Fruit fly (Drosophila melanogaster) whole organism, embryonic: ENCODE measurements around the gene Fbw5.

Experiments used
- Abd-B ChIP-seq: fragments of 200-800 bp; sonication (Bioruptor generic); optimal IDR thresholded peaks from 2 replicates; lab custom pipeline; 2018; ENCODE audit warnings: missing biosample characterization, mild to moderate bottlenecking, missing genetic modification characterization, moderate library complexity
- Atf6 ChIP-seq: fragments of 200-800 bp; sonication (Bioruptor generic); IDR thresholded peaks from 2 replicates; pipeline ENCODE4 v1.3.6; 2022; ENCODE audit warnings: missing biosample characterization, missing genetic modification characterization
- Bteb2 ChIP-seq: fragments of 200-800 bp; sonication (Bioruptor generic); optimal IDR thresholded peaks from 2 replicates; lab custom pipeline; 2016; ENCODE audit warnings: missing biosample characterization, missing genetic modification characterization
- C15 ChIP-seq: fragments of 200-800 bp; sonication (Bioruptor generic); IDR thresholded peaks from 3 replicates; pipeline ENCODE4 v1.3.6; 2022; ENCODE audit warnings: missing biosample characterization, missing genetic modification characterization
- CG10543 ChIP-seq: fragments of 200-800 bp; sonication (Bioruptor generic); optimal IDR thresholded peaks from 3 replicates; lab custom pipeline; 2017; ENCODE audit warnings: missing biosample characterization, mild to moderate bottlenecking, missing genetic modification characterization, moderate library complexity
- CG10959 ChIP-seq: fragments of 200-800 bp; sonication (Bioruptor generic); IDR thresholded peaks from 2 replicates; pipeline ENCODE4 v1.3.6; 2022; ENCODE audit warnings: missing biosample characterization, missing genetic modification characterization
- CG11085 ChIP-seq: fragments of 200-800 bp; sonication (Bioruptor generic); IDR thresholded peaks from 2 replicates; pipeline ENCODE4 v1.3.6; 2022; ENCODE audit warnings: missing biosample characterization, missing genetic modification characterization
- CG11456 ChIP-seq: fragments of 200-800 bp; sonication (Bioruptor generic); IDR thresholded peaks from 3 replicates; pipeline ENCODE4 v1.3.6; 2022; ENCODE audit warnings: missing biosample characterization, missing genetic modification characterization
- CG1233 ChIP-seq: fragments of 200-800 bp; sonication (Bioruptor generic); optimal IDR thresholded peaks from 4 replicates; lab custom pipeline; 2018; ENCODE audit warnings: missing biosample characterization, mild to moderate bottlenecking, missing genetic modification characterization
- CG13624 ChIP-seq: fragments of 200-800 bp; sonication (Bioruptor generic); optimal IDR thresholded peaks from 2 replicates; lab custom pipeline; 2016; ENCODE audit warnings: missing biosample characterization, missing genetic modification characterization
- CG13775 ChIP-seq: fragments of 200-800 bp; sonication (Bioruptor generic); optimal IDR thresholded peaks from 3 replicates; lab custom pipeline; 2017; ENCODE audit warnings: missing biosample characterization, mild to moderate bottlenecking, missing genetic modification characterization
- CG14965 ChIP-seq: fragments of 200-800 bp; sonication (Bioruptor generic); optimal IDR thresholded peaks from 2 replicates; lab custom pipeline; 2016; ENCODE audit warnings: missing biosample characterization, missing genetic modification characterization, borderline replicate concordance
- CG15514 ChIP-seq: fragments of 200-800 bp; sonication (Bioruptor generic); optimal IDR thresholded peaks from 3 replicates; lab custom pipeline; 2017; ENCODE audit warnings: missing biosample characterization, missing genetic modification characterization, mild to moderate bottlenecking, moderate library complexity, missing genetic modification reagents
- CG17912 ChIP-seq: fragments of 200-800 bp; sonication (Bioruptor generic); optimal IDR thresholded peaks from 2 replicates; lab custom pipeline; 2018; ENCODE audit warnings: missing biosample characterization, mild to moderate bottlenecking, missing genetic modification characterization
- CG31365 ChIP-seq: fragments of 200-800 bp; sonication (Bioruptor generic); optimal IDR thresholded peaks from 2 replicates; lab custom pipeline; 2018; ENCODE audit warnings: missing biosample characterization, mild to moderate bottlenecking, missing genetic modification characterization
- CG4424 ChIP-seq: fragments of 200-800 bp; sonication (Bioruptor generic); optimal IDR thresholded peaks from 3 replicates; lab custom pipeline; 2016; ENCODE audit warnings: missing biosample characterization, missing genetic modification characterization
- CG6175 ChIP-seq: fragments of 200-800 bp; sonication (Bioruptor generic); IDR thresholded peaks from 3 replicates; pipeline ENCODE4 v1.3.6; 2022; ENCODE audit warnings: missing biosample characterization, missing genetic modification characterization
- CG6654 ChIP-seq: fragments of 200-800 bp; sonication (Bioruptor generic); optimal IDR thresholded peaks from 2 replicates; lab custom pipeline; 2017; ENCODE audit warnings: missing biosample characterization, mild to moderate bottlenecking, missing genetic modification characterization
- CG6765 ChIP-seq: fragments of 200-800 bp; sonication (Bioruptor generic); optimal IDR thresholded peaks from 3 replicates; lab custom pipeline; 2017; ENCODE audit warnings: missing biosample characterization, mild to moderate bottlenecking, missing genetic modification characterization
- CG9932 ChIP-seq: fragments of 200-800 bp; sonication (Bioruptor generic); IDR thresholded peaks from 2 replicates; pipeline ENCODE4 v1.3.6; 2022; ENCODE audit warnings: missing biosample characterization, missing genetic modification characterization
- Doc3 ChIP-seq: fragments of 200-800 bp; sonication (Bioruptor generic); IDR thresholded peaks from 3 replicates; pipeline ENCODE4 v1.3.6; 2022; ENCODE audit warnings: missing biosample characterization, missing genetic modification characterization; ENCODE audit not compliant: partially characterized antibody
- HLH54F ChIP-seq: fragments of 200-800 bp; sonication (Bioruptor generic); optimal IDR thresholded peaks from 3 replicates; lab custom pipeline; 2016; ENCODE audit warnings: missing biosample characterization, missing genetic modification characterization
- Hmx ChIP-seq: fragments of 200-800 bp; sonication (Bioruptor generic); optimal IDR thresholded peaks from 2 replicates; lab custom pipeline; 2016; ENCODE audit warnings: missing biosample characterization, missing genetic modification characterization
- Hsf ChIP-seq: fragments of 200-800 bp; sonication (Bioruptor generic); optimal IDR thresholded peaks from 3 replicates; lab custom pipeline; 2016; ENCODE audit warnings: missing biosample characterization, missing genetic modification characterization
- Med ChIP-seq: fragments of 200-800 bp; sonication (Bioruptor generic); peaks from one replicate; lab custom pipeline; 2016; ENCODE audit warnings: missing biosample characterization, missing genetic modification characterization, mild to moderate bottlenecking, inconsistent platforms, moderate library complexity
- Side ChIP-seq: fragments of 200-800 bp; sonication (Bioruptor generic); optimal IDR thresholded peaks from 2 replicates; lab custom pipeline; 2016; ENCODE audit warnings: missing biosample characterization, missing genetic modification characterization
- Sox102F ChIP-seq: fragments of 200-800 bp; sonication (Bioruptor generic); optimal IDR thresholded peaks from 2 replicates; lab custom pipeline; 2018; ENCODE audit warnings: missing biosample characterization, mild to moderate bottlenecking, missing genetic modification characterization, moderate library complexity
- Ssrp ChIP-seq: fragments of 200-800 bp; sonication (Bioruptor generic); optimal IDR thresholded peaks from 2 replicates; lab custom pipeline; 2018; ENCODE audit warnings: missing biosample characterization, mild to moderate bottlenecking, missing genetic modification characterization, moderate library complexity
- ara ChIP-seq: fragments of 200-800 bp; sonication (Bioruptor generic); IDR thresholded peaks from 2 replicates; pipeline ENCODE4 v1.3.6; 2022; ENCODE audit warnings: missing biosample characterization, missing genetic modification characterization
- ato ChIP-seq: fragments of 200-800 bp; sonication (Bioruptor generic); IDR thresholded peaks from 2 replicates; pipeline ENCODE4 v1.3.6; 2022; ENCODE audit warnings: missing biosample characterization, missing genetic modification characterization; ENCODE audit not compliant: partially characterized antibody
- bab2 ChIP-seq: fragments of 200-800 bp; sonication (Bioruptor generic); optimal IDR thresholded peaks from 2 replicates; lab custom pipeline; 2016; ENCODE audit warnings: missing biosample characterization, missing genetic modification characterization
- bigmax ChIP-seq: fragments of 200-800 bp; sonication (Bioruptor generic); optimal IDR thresholded peaks from 2 replicates; lab custom pipeline; 2018; ENCODE audit warnings: missing biosample characterization, mild to moderate bottlenecking, missing genetic modification characterization
- cad ChIP-seq: fragments of >200 bp; optimal IDR thresholded peaks from 2 replicates; lab custom pipeline; 2017; ENCODE audit warnings: missing biosample characterization, missing genetic modification characterization
- crol ChIP-seq: fragments of 200-800 bp; sonication (Bioruptor generic); IDR thresholded peaks from 2 replicates; pipeline ENCODE4 v1.3.6; 2022; ENCODE audit warnings: missing biosample characterization, missing genetic modification characterization
- da ChIP-seq: fragments of 200-800 bp; sonication (Bioruptor generic); optimal IDR thresholded peaks from 2 replicates; lab custom pipeline; 2016; ENCODE audit warnings: missing biosample characterization, missing genetic modification characterization
- dmrt99B ChIP-seq: fragments of 200-800 bp; sonication (Bioruptor generic); optimal IDR thresholded peaks from 2 replicates; lab custom pipeline; 2018; ENCODE audit warnings: missing biosample characterization, mild to moderate bottlenecking, missing genetic modification characterization, moderate library complexity
- fd3F ChIP-seq: fragments of 200-800 bp; sonication (Bioruptor generic); optimal IDR thresholded peaks from 2 replicates; lab custom pipeline; 2018; ENCODE audit warnings: missing biosample characterization, mild to moderate bottlenecking, missing genetic modification characterization, moderate library complexity
- gcm2 ChIP-seq: fragments of 200-800 bp; sonication (Bioruptor generic); optimal IDR thresholded peaks from 2 replicates; lab custom pipeline; 2016; ENCODE audit warnings: missing biosample characterization, missing genetic modification characterization
- kni ChIP-seq: fragments of 200-800 bp; sonication (Bioruptor generic); optimal IDR thresholded peaks from 3 replicates; lab custom pipeline; 2017; ENCODE audit warnings: mild to moderate bottlenecking, missing biosample characterization, missing genetic modification reagents, missing genetic modification characterization
- knrl ChIP-seq: fragments of 200-800 bp; sonication (Bioruptor generic); IDR thresholded peaks from 3 replicates; pipeline ENCODE4 v1.3.6; 2022; ENCODE audit warnings: missing biosample characterization, missing genetic modification characterization; ENCODE audit not compliant: partially characterized antibody
- lov ChIP-seq, 2 experiments: fragments of 200-800 bp in 1 of 2; fragments of >200 bp in 1 of 2; sonication (Bioruptor generic) in 1 of 2; IDR thresholded peaks in 1 of 2; optimal IDR thresholded peaks in 1 of 2; 2 replicates in 1 of 2; 3 replicates in 1 of 2; pipeline versions ENCODE4 v1.3.6 to Lab custom; 2017 to 2022; ENCODE audit warnings: missing biosample characterization in 1 of 2, missing genetic modification characterization in 1 of 2
- mirr ChIP-seq: fragments of 200-800 bp; sonication (Bioruptor generic); optimal IDR thresholded peaks from 3 replicates; lab custom pipeline; 2018; ENCODE audit warnings: missing biosample characterization, mild to moderate bottlenecking, missing genetic modification characterization
- nau ChIP-seq: fragments of 200-800 bp; sonication (Bioruptor generic); optimal IDR thresholded peaks from 3 replicates; lab custom pipeline; 2017; ENCODE audit warnings: missing biosample characterization, mild to moderate bottlenecking, missing genetic modification characterization, missing genetic modification reagents
- nerfin-1 ChIP-seq: fragments of 200-800 bp; sonication (Bioruptor generic); optimal IDR thresholded peaks from 3 replicates; lab custom pipeline; 2019; ENCODE audit warnings: missing biosample characterization, mild to moderate bottlenecking, missing genetic modification characterization, moderate library complexity
- pita ChIP-seq: fragments of 200-800 bp; sonication (Bioruptor generic); optimal IDR thresholded peaks from 2 replicates; lab custom pipeline; 2017; ENCODE audit warnings: missing biosample characterization, mild to moderate bottlenecking, missing genetic modification characterization
- pzg ChIP-seq: fragments of 200-800 bp; sonication (Bioruptor generic); optimal IDR thresholded peaks from 3 replicates; lab custom pipeline; 2018; ENCODE audit warnings: missing biosample characterization, mild to moderate bottlenecking, missing genetic modification characterization, moderate library complexity
- schlank ChIP-seq: fragments of 200-800 bp; sonication (Bioruptor generic); optimal IDR thresholded peaks from 2 replicates; lab custom pipeline; 2018; ENCODE audit warnings: missing biosample characterization, mild to moderate bottlenecking, missing genetic modification characterization
- sd ChIP-seq: fragments of 200-800 bp; sonication (Bioruptor generic); optimal IDR thresholded peaks from 3 replicates; lab custom pipeline; 2018; ENCODE audit warnings: missing biosample characterization, mild to moderate bottlenecking, missing genetic modification characterization, moderate library complexity
- twi ChIP-seq: fragments of 200-800 bp; optimal IDR thresholded peaks from 2 replicates; lab custom pipeline; 2019; ENCODE audit warnings: missing biosample characterization, mild to moderate bottlenecking, missing genetic modification characterization, moderate library complexity
- usp ChIP-seq: fragments of >200 bp; optimal IDR thresholded peaks from 2 replicates; lab custom pipeline; 2017; ENCODE audit warnings: missing biosample characterization, missing genetic modification characterization
- z ChIP-seq: fragments of 200-800 bp; sonication (Bioruptor generic); IDR thresholded peaks from 3 replicates; pipeline ENCODE4 v1.3.6; 2022; ENCODE audit warnings: missing biosample characterization, missing genetic modification characterization

Gene Fbw5

dm6 chr2L:6080329-6080728 lies 14.6 kb upstream of the Fbw5 start (continued):
- TF ChIP-seq Hsf (GFP tag; lab: Kevin White, UChicago) = no peak
- TF ChIP-seq HLH54F = no peak
- TF ChIP-seq ato (GFP tag; lab: Robert Waterston, UW) = no peak
- TF ChIP-seq CG13624 (GFP tag; lab: Kevin White, UChicago) = no peak
- TF ChIP-seq CG11456 = no peak
- TF ChIP-seq Bteb2 (GFP tag; lab: Kevin White, UChicago) = no peak
- no peak for TF ChIP-seq nau (GFP tag; lab: Kevin White, UChicago)
- TF ChIP-seq CG4424 = no peak
- TF ChIP-seq Doc3 (GFP tag; lab: Robert Waterston, UW) = no peak
- peak; percentile 79 for TF ChIP-seq Med (GFP tag; lab: Kevin White, UChicago)
- TF ChIP-seq CG1233 (GFP tag; lab: Kevin White, UChicago) = no peak
- no peak for TF ChIP-seq cad
- no peak for TF ChIP-seq CG6654
- TF ChIP-seq CG9932 (GFP tag; lab: Robert Waterston, UW) = no peak
- TF ChIP-seq fd3F (GFP tag; lab: Kevin White, UChicago) = no peak
- peak; percentile 5 for TF ChIP-seq schlank (tag; lab: Kevin White, UChicago)
- TF ChIP-seq sd = peak; percentile 37
- TF ChIP-seq gcm2 (GFP tag; lab: Kevin White, UChicago) = no peak
- peak; percentile 23 for TF ChIP-seq CG15514 (GFP tag; lab: Kevin White, UChicago)
- no peak for TF ChIP-seq usp (GFP tag; lab: Kevin White, UChicago)
- no peak for TF ChIP-seq pita (GFP tag; lab: Kevin White, UChicago)
- TF ChIP-seq Atf6 (GFP tag; lab: Robert Waterston, UW) = no peak
- no peak for TF ChIP-seq bigmax (GFP tag; lab: Kevin White, UChicago)
- TF ChIP-seq CG11085 = no peak
- no peak for TF ChIP-seq ara (GFP tag; lab: Robert Waterston, UW)
- no peak for TF ChIP-seq C15 (GFP tag; lab: Robert Waterston, UW)
- 0 out of 2 replicates have a peak, but pooled peaks have one; percentile 9 for TF ChIP-seq crol
- TF ChIP-seq knrl (GFP tag; lab: Robert Waterston, UW) = no peak
- no peak for TF ChIP-seq CG17912
- TF ChIP-seq mirr = peak; percentile 6
- no peak for TF ChIP-seq Ssrp (tag; lab: Kevin White, UChicago)
- no peak for TF ChIP-seq Sox102F (GFP tag; lab: Kevin White, UChicago)
- no peak for TF ChIP-seq bab2 (GFP tag; lab: Kevin White, UChicago)
- TF ChIP-seq z (GFP tag; lab: Robert Waterston, UW) = no peak
- TF ChIP-seq CG13775 (GFP tag; lab: Kevin White, UChicago) = no peak
- no peak for TF ChIP-seq kni (GFP tag; lab: Kevin White, UChicago)
- TF ChIP-seq CG6175 = 0 out of 3 replicates have a peak, but pooled peaks have one; percentile 14
- no peak for TF ChIP-seq Side (GFP tag; lab: Kevin White, UChicago)
- no peak for TF ChIP-seq CG10543 (GFP tag; lab: Kevin White, UChicago)
- no peak for TF ChIP-seq nerfin-1 (tag; lab: Kevin White, UChicago)
- no peak for TF ChIP-seq CG10959 (GFP tag; lab: Robert Waterston, UW)
- no peak for TF ChIP-seq twi (tag; lab: Kevin White, UChicago)
- no peak for TF ChIP-seq dmrt99B (tag; lab: Kevin White, UChicago)
- TF ChIP-seq CG31365 (tag; lab: Kevin White, UChicago) = no peak
- TF ChIP-seq Abd-B = no peak
- TF ChIP-seq CG14965 (GFP tag; lab: Kevin White, UChicago) = no peak
- TF ChIP-seq da (GFP tag; lab: Kevin White, UChicago) = no peak
- no peak for TF ChIP-seq pzg (GFP tag; lab: Kevin White, UChicago)
- no peak for TF ChIP-seq lov (optimal IDR thresholded peaks at IDR 0.05; lab: Kevin White, UChicago)
- TF ChIP-seq lov (GFP tag; IDR thresholded peaks at IDR 0.05; lab: Robert Waterston, UW) = no peak
- no peak for TF ChIP-seq CG6765 (GFP tag; lab: Kevin White, UChicago)
- no peak for TF ChIP-seq Hmx (GFP tag; lab: Kevin White, UChicago)
